Fruit fly (Drosophila melanogaster) whole organism, adult: Measurements from ENCODE around the gene CG5928.

Source experiments
- CG11617 ChIP-seq: fragments of 200-800 bp; sonication (Bioruptor generic); optimal IDR thresholded peaks from 2 replicates; lab custom pipeline; 2017; ENCODE audit warnings: mild to moderate bottlenecking, missing biosample characterization, missing genetic modification reagents, missing genetic modification characterization
- CG12768 ChIP-seq: fragments of 200-800 bp; sonication (Bioruptor generic); optimal IDR thresholded peaks from 2 replicates; lab custom pipeline; 2017; ENCODE audit warnings: missing biosample characterization, missing genetic modification characterization, mild to moderate bottlenecking, moderate library complexity, missing genetic modification reagents
- CG14711 ChIP-seq: fragments of 200-800 bp; sonication (Bioruptor generic); optimal IDR thresholded peaks from 2 replicates; lab custom pipeline; 2018; ENCODE audit warnings: missing biosample characterization, mild to moderate bottlenecking, missing genetic modification characterization, moderate library complexity
- CG1620 ChIP-seq: fragments of 200-800 bp; sonication (Bioruptor generic); optimal IDR thresholded peaks from 2 replicates; lab custom pipeline; 2016; ENCODE audit warnings: missing biosample characterization, missing genetic modification characterization
- CG33017 ChIP-seq: fragments of 200-800 bp; sonication (Bioruptor generic); optimal IDR thresholded peaks from 2 replicates; lab custom pipeline; 2018; ENCODE audit warnings: missing biosample characterization, mild to moderate bottlenecking, missing genetic modification characterization, moderate library complexity
- CG5204 ChIP-seq: fragments of 200-800 bp; sonication (Bioruptor generic); optimal IDR thresholded peaks from 2 replicates; lab custom pipeline; 2016; ENCODE audit warnings: missing biosample characterization, missing genetic modification characterization
- CG7045 ChIP-seq: fragments of 200-800 bp; sonication (Bioruptor generic); optimal IDR thresholded peaks from 2 replicates; lab custom pipeline; 2017; ENCODE audit warnings: missing biosample characterization, mild to moderate bottlenecking, missing genetic modification characterization
- CG7101 ChIP-seq: fragments of 200-800 bp; sonication (Bioruptor generic); optimal IDR thresholded peaks from 2 replicates; lab custom pipeline; 2018; ENCODE audit warnings: missing biosample characterization, mild to moderate bottlenecking, missing genetic modification characterization, moderate library complexity
- Clk ChIP-seq: fragments of 200-800 bp; sonication (Bioruptor generic); optimal IDR thresholded peaks from 2 replicates; lab custom pipeline; 2017; ENCODE audit warnings: missing biosample characterization, missing genetic modification characterization
- Crg-1 ChIP-seq: fragments of 200-800 bp; sonication (Bioruptor generic); optimal IDR thresholded peaks from 2 replicates; lab custom pipeline; 2016; ENCODE audit warnings: missing biosample characterization, missing genetic modification characterization
- Hr96 ChIP-seq: fragments of 200-800 bp; sonication (Bioruptor generic); optimal IDR thresholded peaks from 2 replicates; lab custom pipeline; 2016; ENCODE audit warnings: missing biosample characterization, missing genetic modification characterization
- Mnt ChIP-seq: fragments of 200-800 bp; sonication (Bioruptor generic); optimal IDR thresholded peaks from 2 replicates; lab custom pipeline; 2016; ENCODE audit warnings: missing biosample characterization, mild to moderate bottlenecking, missing genetic modification characterization
- bab1 ChIP-seq: fragments of 200-800 bp; sonication (Bioruptor generic); optimal IDR thresholded peaks from 3 replicates; lab custom pipeline; 2019; ENCODE audit warnings: missing biosample characterization, mild to moderate bottlenecking, missing genetic modification characterization, moderate library complexity
- cic ChIP-seq: fragments of 200-800 bp; sonication (Bioruptor generic); optimal IDR thresholded peaks from 2 replicates; lab custom pipeline; 2017; ENCODE audit warnings: missing biosample characterization, mild to moderate bottlenecking, missing genetic modification characterization, moderate library complexity
- cnc ChIP-seq, 2 experiments: fragments of >200 bp; optimal IDR thresholded peaks; 2 replicates each; lab custom pipeline; 2017
- kay ChIP-seq: fragments of 200-800 bp; sonication (Bioruptor generic); peaks from one replicate; lab custom pipeline; 2016; ENCODE audit warnings: missing biosample characterization, missing genetic modification characterization, borderline replicate concordance
- ovo ChIP-seq: fragments of 200-800 bp; sonication (Bioruptor generic); optimal IDR thresholded peaks from 2 replicates; lab custom pipeline; 2016; ENCODE audit warnings: missing biosample characterization, missing genetic modification characterization
- pad ChIP-seq: fragments of 200-800 bp; sonication (Bioruptor generic); optimal IDR thresholded peaks from 3 replicates; lab custom pipeline; 2017; ENCODE audit warnings: missing biosample characterization, missing genetic modification characterization, mild to moderate bottlenecking, moderate library complexity, missing genetic modification reagents
- tj ChIP-seq: fragments of 200-800 bp; sonication (Bioruptor generic); optimal IDR thresholded peaks from 3 replicates; lab custom pipeline; 2017; ENCODE audit warnings: missing biosample characterization, mild to moderate bottlenecking, missing genetic modification characterization, moderate library complexity
- toe ChIP-seq: fragments of 200-800 bp; sonication (Bioruptor generic); optimal IDR thresholded peaks from 2 replicates; lab custom pipeline; 2016; ENCODE audit warnings: missing biosample characterization, missing genetic modification characterization

CG5928 gene

dm6 chrX:6067281-6068008 lies at the start of gene CG5928:
CG5928 (plus strand) TSS chrX:6067958.
- TF ChIP-seq tj (GFP tag; lab: Kevin White, UChicago) (no peak), kay (GFP tag; lab: Kevin White, UChicago) (no peak), CG14711 (tag; lab: Kevin White, UChicago) (no peak), CG1620 (GFP tag; lab: Kevin White, UChicago) (no peak), CG12768 (no peak), CG11617 (no peak), toe (GFP tag; lab: Kevin White, UChicago) (no peak), CG33017 (tag; lab: Kevin White, UChicago) (no peak), pad (GFP tag; lab: Kevin White, UChicago) (no peak), CG7101 (tag; lab: Kevin White, UChicago) (no peak), cic (GFP tag; lab: Kevin White, UChicago) (no peak), CG7045 (GFP tag; lab: Kevin White, UChicago) (no peak)

- TF ChIP-seq kay (GFP tag; lab: Kevin White, UChicago) (no peak), toe (GFP tag; lab: Kevin White, UChicago) (no peak), CG7045 (GFP tag; lab: Kevin White, UChicago) (no peak), CG14711 (tag; lab: Kevin White, UChicago) (no peak), CG12768 (no peak), cnc (optimal IDR thresholded peaks at IDR 0.05; lab: Kevin White, UChicago) (no peak), bab1 (GFP tag; lab: Kevin White, UChicago) (no peak), CG7101 (tag; lab: Kevin White, UChicago) (no peak)
These were observed 47.5 kb upstream of the CG5928 start for dm6 chrX:6020254-6020653.

dm6 chrX:6021414-6021813 lies 46.3 kb upstream of the CG5928 start:
- TF ChIP-seq CG11617 (no peak), Hr96 (GFP tag; lab: Kevin White, UChicago) (no peak), CG7101 (tag; lab: Kevin White, UChicago) (no peak), Mnt (GFP tag; lab: Kevin White, UChicago) (no peak), Crg-1 (no peak), Clk (GFP tag; lab: Kevin White, UChicago) (no peak), CG14711 (tag; lab: Kevin White, UChicago) (no peak), CG7045 (GFP tag; lab: Kevin White, UChicago) (no peak), CG1620 (GFP tag; lab: Kevin White, UChicago) (no peak), ovo (GFP tag; lab: Kevin White, UChicago) (no peak), pad (GFP tag; lab: Kevin White, UChicago) (no peak), cic (GFP tag; lab: Kevin White, UChicago) (no peak), cnc (optimal IDR thresholded peaks at IDR 0.05; lab: Kevin White, UChicago) (no peak), CG12768 (no peak), CG33017 (tag; lab: Kevin White, UChicago) (no peak), bab1 (GFP tag; lab: Kevin White, UChicago) (no peak)

dm6 chrX:6022090-6022489 lies 45.7 kb upstream of the CG5928 start:
- no peak for TF ChIP-seq CG1620 (GFP tag; lab: Kevin White, UChicago)
- no peak for TF ChIP-seq toe (GFP tag; lab: Kevin White, UChicago)
- no peak for TF ChIP-seq CG12768

dm6 chrX:6024638-6025037 lies 43.1 kb upstream of the CG5928 start:
- no peak for TF ChIP-seq kay (GFP tag; lab: Kevin White, UChicago)
- TF ChIP-seq Mnt (GFP tag; lab: Kevin White, UChicago), result no peak

dm6 chrX:6027846-6028245 lies 39.9 kb upstream of the CG5928 start:
- TF ChIP-seq bab1 (GFP tag; lab: Kevin White, UChicago), result no peak
- no peak for TF ChIP-seq tj (GFP tag; lab: Kevin White, UChicago)
- no peak for TF ChIP-seq kay (GFP tag; lab: Kevin White, UChicago)
- TF ChIP-seq CG5204 (GFP tag; lab: Kevin White, UChicago), result no peak
- no peak for TF ChIP-seq cic (GFP tag; lab: Kevin White, UChicago)
- TF ChIP-seq pad (GFP tag; lab: Kevin White, UChicago), result no peak
- TF ChIP-seq Hr96 (GFP tag; lab: Kevin White, UChicago), result no peak
- TF ChIP-seq CG14711 (tag; lab: Kevin White, UChicago), result no peak
- no peak for TF ChIP-seq CG7045 (GFP tag; lab: Kevin White, UChicago)
- TF ChIP-seq CG11617, result no peak
- TF ChIP-seq CG33017 (tag; lab: Kevin White, UChicago), result no peak
- TF ChIP-seq Clk (GFP tag; lab: Kevin White, UChicago), result no peak
- no peak for TF ChIP-seq Mnt (GFP tag; lab: Kevin White, UChicago)
- TF ChIP-seq CG12768, result no peak
- TF ChIP-seq toe (GFP tag; lab: Kevin White, UChicago), result no peak

- TF ChIP-seq ovo (GFP tag; lab: Kevin White, UChicago), result no peak
- no peak for TF ChIP-seq toe (GFP tag; lab: Kevin White, UChicago)
- no peak for TF ChIP-seq Hr96 (GFP tag; lab: Kevin White, UChicago)
- no peak for TF ChIP-seq CG5204 (GFP tag; lab: Kevin White, UChicago)
- TF ChIP-seq CG12768, result no peak
- no peak for TF ChIP-seq pad (GFP tag; lab: Kevin White, UChicago)
- no peak for TF ChIP-seq Mnt (GFP tag; lab: Kevin White, UChicago)
These were observed 38.7 kb upstream of the CG5928 start for dm6 chrX:6029015-6029414.
